Fruit fly (Drosophila melanogaster) whole organism, prepupa: ENCODE results near the gene CG34398.
A peak's percentile ranks its signal among the peaks of the same experiment; 100 is the strongest.

ENCODE experiments used
- Blimp-1 ChIP-seq: fragments of 200-800 bp; sonication (Bioruptor generic); optimal IDR thresholded peaks from 3 replicates; lab custom pipeline; 2017; ENCODE audit warnings: missing biosample characterization, missing genetic modification characterization, mild to moderate bottlenecking, moderate library complexity, missing genetic modification reagents
- CG11294 ChIP-seq: fragments of 200-800 bp; sonication (Bioruptor generic); IDR thresholded peaks from 2 replicates; pipeline ENCODE4 v1.3.6; 2022; ENCODE audit warnings: missing biosample characterization, missing genetic modification characterization
- CG3032 ChIP-seq: fragments of 200-800 bp; optimal IDR thresholded peaks from 2 replicates; lab custom pipeline; 2019; ENCODE audit warnings: missing biosample characterization, mild to moderate bottlenecking, missing genetic modification characterization, moderate library complexity
- CG31627 ChIP-seq: fragments of 200-800 bp; sonication (Bioruptor generic); optimal IDR thresholded peaks from 3 replicates; lab custom pipeline; 2016; ENCODE audit warnings: missing biosample characterization, missing genetic modification characterization
- CG32006 ChIP-seq: fragments of 200-800 bp; sonication (Bioruptor generic); optimal IDR thresholded peaks from 3 replicates; lab custom pipeline; 2017; ENCODE audit warnings: missing biosample characterization, mild to moderate bottlenecking, missing genetic modification characterization
- CG34406 ChIP-seq: fragments of 200-800 bp; sonication (Bioruptor generic); optimal IDR thresholded peaks from 3 replicates; lab custom pipeline; 2016; ENCODE audit warnings: missing biosample characterization, missing genetic modification characterization
- CG3919 ChIP-seq: fragments of 200-800 bp; sonication (Bioruptor generic); optimal IDR thresholded peaks from 3 replicates; lab custom pipeline; 2016; ENCODE audit warnings: missing biosample characterization, missing genetic modification characterization
- CG4318 ChIP-seq: fragments of 200-800 bp; sonication (Bioruptor generic); optimal IDR thresholded peaks from 3 replicates; lab custom pipeline; 2017; ENCODE audit warnings: missing biosample characterization, mild to moderate bottlenecking, missing genetic modification characterization
- CG6163 ChIP-seq: fragments of 200-800 bp; sonication (Bioruptor generic); IDR thresholded peaks from 3 replicates; pipeline ENCODE4 v1.3.6; 2022; ENCODE audit warnings: missing biosample characterization, missing genetic modification characterization
- CG6792 ChIP-seq: fragments of 200-800 bp; sonication (Bioruptor generic); optimal IDR thresholded peaks from 3 replicates; lab custom pipeline; 2016; ENCODE audit warnings: missing biosample characterization, missing genetic modification characterization
- CG6808 ChIP-seq: fragments of 200-800 bp; sonication (Bioruptor generic); optimal IDR thresholded peaks from 3 replicates; lab custom pipeline; 2017; ENCODE audit warnings: missing biosample characterization, missing genetic modification characterization, mild to moderate bottlenecking, moderate library complexity, missing genetic modification reagents
- CG6854 ChIP-seq: fragments of 200-800 bp; sonication (Bioruptor generic); optimal IDR thresholded peaks from 2 replicates; lab custom pipeline; 2017; ENCODE audit warnings: missing biosample characterization, mild to moderate bottlenecking, missing genetic modification characterization
- CG7368 ChIP-seq: fragments of 200-800 bp; sonication (Bioruptor generic); optimal IDR thresholded peaks from 3 replicates; lab custom pipeline; 2016; ENCODE audit warnings: missing biosample characterization, missing genetic modification characterization
- CG8119 ChIP-seq: fragments of 200-800 bp; sonication (Bioruptor generic); IDR thresholded peaks from 3 replicates; pipeline ENCODE4 v1.3.6; 2022; ENCODE audit warnings: missing biosample characterization, missing genetic modification characterization
- CG9139 ChIP-seq: fragments of 200-800 bp; sonication (Bioruptor generic); optimal IDR thresholded peaks from 3 replicates; lab custom pipeline; 2017; ENCODE audit warnings: missing biosample characterization, mild to moderate bottlenecking, missing genetic modification characterization
- Eip75B ChIP-seq: fragments of 200-800 bp; sonication (Bioruptor generic); optimal IDR thresholded peaks from 3 replicates; lab custom pipeline; 2016; ENCODE audit warnings: missing biosample characterization, missing genetic modification characterization
- Eip78C ChIP-seq: fragments of 200-800 bp; sonication (Bioruptor generic); peaks from one replicate; lab custom pipeline; 2016; ENCODE audit warnings: missing biosample characterization, missing genetic modification characterization
- Ets21C ChIP-seq: fragments of 200-800 bp; sonication (Bioruptor generic); optimal IDR thresholded peaks from 3 replicates; lab custom pipeline; 2016; ENCODE audit warnings: missing biosample characterization, missing genetic modification characterization
- Gug ChIP-seq: fragments of 200-800 bp; sonication (Bioruptor generic); IDR thresholded peaks from 2 replicates; pipeline ENCODE4 v1.3.6; 2022; ENCODE audit warnings: missing biosample characterization, missing genetic modification characterization
- Hr39 ChIP-seq: fragments of 200-800 bp; sonication (Bioruptor generic); optimal IDR thresholded peaks from 2 replicates; lab custom pipeline; 2016; ENCODE audit warnings: missing biosample characterization, missing genetic modification characterization
- Met ChIP-seq: fragments of 200-800 bp; sonication (Bioruptor generic); optimal IDR thresholded peaks from 3 replicates; lab custom pipeline; 2016; ENCODE audit warnings: missing biosample characterization, missing genetic modification characterization
- OdsH ChIP-seq: fragments of 200-800 bp; sonication (Bioruptor generic); optimal IDR thresholded peaks from 3 replicates; lab custom pipeline; 2016; ENCODE audit warnings: missing biosample characterization, missing genetic modification characterization
- Smox ChIP-seq: fragments of 200-800 bp; sonication (Bioruptor generic); optimal IDR thresholded peaks from 3 replicates; lab custom pipeline; 2016; ENCODE audit warnings: missing biosample characterization, missing genetic modification characterization
- Sox102F ChIP-seq: fragments of 200-800 bp; sonication (Bioruptor generic); optimal IDR thresholded peaks from 2 replicates; lab custom pipeline; 2016; ENCODE audit warnings: missing biosample characterization, mild to moderate bottlenecking, missing genetic modification characterization
- Sox15 ChIP-seq: fragments of 200-800 bp; sonication (Bioruptor generic); optimal IDR thresholded peaks from 3 replicates; lab custom pipeline; 2016; ENCODE audit warnings: missing biosample characterization, missing genetic modification characterization
- achi ChIP-seq: fragments of 200-800 bp; sonication (Bioruptor generic); optimal IDR thresholded peaks from 3 replicates; lab custom pipeline; 2016; ENCODE audit warnings: missing biosample characterization, missing genetic modification characterization
- acj6 ChIP-seq: fragments of 200-800 bp; sonication (Bioruptor generic); optimal IDR thresholded peaks from 3 replicates; lab custom pipeline; 2016; ENCODE audit warnings: missing biosample characterization, missing genetic modification characterization
- cyc ChIP-seq: fragments of 200-800 bp; sonication (Bioruptor generic); optimal IDR thresholded peaks from 3 replicates; lab custom pipeline; 2016; ENCODE audit warnings: missing biosample characterization, missing genetic modification characterization
- dac ChIP-seq: fragments of 200-800 bp; sonication (Bioruptor generic); optimal IDR thresholded peaks from 2 replicates; lab custom pipeline; 2017; ENCODE audit warnings: missing biosample characterization, mild to moderate bottlenecking, missing genetic modification characterization
- dsx ChIP-seq: fragments of 200-800 bp; optimal IDR thresholded peaks from 3 replicates; lab custom pipeline; 2019; ENCODE audit warnings: missing biosample characterization, mild to moderate bottlenecking, missing genetic modification characterization, moderate library complexity; ENCODE audit not compliant: poor library complexity, severe bottlenecking
- eg ChIP-seq: fragments of 200-800 bp; sonication (Bioruptor generic); IDR thresholded peaks from 3 replicates; pipeline ENCODE4 v1.3.6; 2022; ENCODE audit warnings: missing biosample characterization, missing genetic modification characterization
- esn ChIP-seq: fragments of 200-800 bp; sonication (Bioruptor generic); optimal IDR thresholded peaks from 2 replicates; lab custom pipeline; 2016; ENCODE audit warnings: missing biosample characterization, mild to moderate bottlenecking, missing genetic modification characterization, moderate library complexity
- fd85E ChIP-seq: fragments of 200-800 bp; sonication (Bioruptor generic); optimal IDR thresholded peaks from 3 replicates; lab custom pipeline; 2016; ENCODE audit warnings: missing biosample characterization, missing genetic modification characterization
- fkh ChIP-seq: fragments of 200-800 bp; sonication (Bioruptor generic); optimal IDR thresholded peaks from 3 replicates; lab custom pipeline; 2017; ENCODE audit warnings: missing biosample characterization, mild to moderate bottlenecking, missing genetic modification characterization, moderate library complexity
- lz ChIP-seq: fragments of 200-800 bp; sonication (Bioruptor generic); optimal IDR thresholded peaks from 3 replicates; lab custom pipeline; 2016; ENCODE audit warnings: missing biosample characterization, missing genetic modification characterization
- net ChIP-seq: fragments of 200-800 bp; sonication (Bioruptor generic); optimal IDR thresholded peaks from 3 replicates; lab custom pipeline; 2016; ENCODE audit warnings: missing biosample characterization, missing genetic modification characterization
- pdm3 ChIP-seq: fragments of 200-800 bp; sonication (Bioruptor generic); optimal IDR thresholded peaks from 3 replicates; lab custom pipeline; 2016; ENCODE audit warnings: missing biosample characterization, missing genetic modification characterization
- ss ChIP-seq, 2 experiments: fragments of 200-800 bp; sonication (Bioruptor generic); optimal IDR thresholded peaks; 2 replicates in 1 of 2; 3 replicates in 1 of 2; lab custom pipeline; 2017 to 2018; ENCODE audit warnings: mild to moderate bottlenecking in 2 of 2, missing biosample characterization in 2 of 2, missing genetic modification characterization in 2 of 2, moderate library complexity in 1 of 2
- topi ChIP-seq: fragments of 200-800 bp; sonication (Bioruptor generic); optimal IDR thresholded peaks from 3 replicates; lab custom pipeline; 2016; ENCODE audit warnings: missing biosample characterization, missing genetic modification characterization

CG34398 gene

DNA sequence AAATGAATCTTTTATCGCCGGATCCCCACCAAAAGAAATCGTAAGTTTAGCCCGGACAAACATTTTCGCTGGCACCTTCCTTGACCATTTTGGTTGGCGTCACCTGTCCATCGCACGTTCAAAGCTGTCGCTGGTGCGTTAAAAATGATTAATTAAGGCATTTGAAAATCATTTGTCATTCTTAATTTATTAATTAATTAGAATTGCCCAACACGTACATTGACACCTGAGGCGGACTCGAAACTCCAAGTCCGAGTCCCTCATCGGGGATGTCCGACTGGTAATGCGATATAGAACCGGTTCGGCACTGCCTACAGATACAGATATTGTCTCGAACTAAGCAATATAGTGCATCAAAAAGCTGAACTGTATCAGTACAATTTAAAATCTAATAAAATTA is 10.4 kb upstream of the CG34398 start:
- TF ChIP-seq CG6792 (GFP tag; lab: Kevin White, UChicago) = no peak
- no peak for TF ChIP-seq pdm3 (GFP tag; lab: Kevin White, UChicago)
- TF ChIP-seq ss (GFP tag; optimal IDR thresholded peaks at IDR 0.05; lab: Kevin White, UChicago) = no peak
- TF ChIP-seq CG3919 (GFP tag; lab: Kevin White, UChicago) = no peak
- no peak for TF ChIP-seq fkh (GFP tag; lab: Kevin White, UChicago)
- TF ChIP-seq Eip78C = no peak
- TF ChIP-seq acj6 (GFP tag; lab: Kevin White, UChicago) = no peak
- no peak for TF ChIP-seq CG4318 (GFP tag; lab: Kevin White, UChicago)

DNA sequence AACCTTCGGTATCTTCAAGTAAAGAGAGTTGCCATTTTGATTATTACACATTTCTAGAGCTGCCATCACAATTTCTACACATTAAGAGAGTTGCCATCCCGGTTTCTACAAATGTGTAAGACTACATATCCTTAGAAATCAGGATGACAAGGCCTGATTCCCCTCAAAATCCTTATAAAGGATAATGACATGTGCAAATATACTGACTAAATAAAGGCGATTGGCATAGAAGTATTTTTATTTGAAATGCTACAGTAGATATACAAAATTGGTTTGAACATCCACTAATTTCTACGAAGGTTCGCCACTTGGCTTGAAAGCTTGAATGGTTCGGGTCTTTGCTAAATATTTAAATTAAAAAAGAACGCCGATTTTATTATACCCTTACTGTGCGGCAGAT is 9.9 kb upstream of the CG34398 start:
- no peak for TF ChIP-seq CG34406 (GFP tag; lab: Kevin White, UChicago)
- TF ChIP-seq CG6808 (GFP tag; lab: Kevin White, UChicago) = peak; percentile 58

DNA sequence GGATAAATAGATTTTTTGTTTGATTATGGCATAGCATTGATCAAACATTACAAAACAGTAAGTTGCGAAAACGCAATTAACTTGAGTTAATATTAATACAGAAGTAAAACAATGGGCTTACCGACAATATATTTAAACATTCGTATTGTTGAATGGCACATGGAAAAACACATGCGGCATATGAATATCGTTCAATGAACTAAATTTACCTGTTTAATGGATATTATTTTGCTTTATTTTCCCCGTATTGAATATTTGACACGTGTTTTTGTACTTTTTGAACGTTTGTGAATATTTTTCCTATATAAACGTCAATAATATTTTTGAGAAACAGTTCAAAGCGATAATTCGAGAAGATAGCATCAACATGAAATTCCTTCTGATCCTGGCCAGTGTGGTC is 7.4 kb upstream of the CG34398 start, which contains the start of gene CG42713:
Gene CG42713 (plus strand): TSS at position 301 of the 400 bp plus-strand sequence.
- no peak for TF ChIP-seq Eip75B (GFP tag; lab: Kevin White, UChicago)

DNA sequence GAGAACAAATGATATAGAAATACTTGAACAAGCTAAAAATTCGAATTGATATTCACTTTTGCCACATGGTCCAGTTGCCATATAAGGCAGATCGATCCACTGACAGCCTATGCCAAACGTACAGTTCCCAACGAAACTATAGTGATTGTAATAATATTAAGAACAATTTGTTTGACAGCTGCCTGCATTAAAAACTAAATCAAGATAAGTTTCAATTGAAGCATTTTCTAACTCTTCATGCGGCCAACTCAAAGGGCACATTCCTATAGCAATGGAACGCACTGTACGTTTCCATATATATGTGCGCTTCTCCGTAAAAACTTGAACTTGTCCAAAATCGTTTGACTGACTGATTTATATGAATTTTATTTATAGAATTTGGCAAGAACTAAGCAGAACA is 4.4 kb upstream of the CG34398 start:
- TF ChIP-seq CG6854 (GFP tag; lab: Kevin White, UChicago) (no peak), cyc (GFP tag; lab: Kevin White, UChicago) (peak; percentile 15), Blimp-1 (no peak), CG3919 (GFP tag; lab: Kevin White, UChicago) (no peak), eg (0 out of 3 replicates have a peak, but pooled peaks have one; percentile 20), lz (GFP tag; lab: Kevin White, UChicago) (no peak), CG31627 (GFP tag; lab: Kevin White, UChicago) (no peak), Eip78C (peak; percentile 12), CG11294 (GFP tag; lab: Robert Waterston, UW) (no peak; the same call in 1 of the 2 replicates), dsx (GFP tag; lab: Kevin White, UChicago) (no peak), CG6163 (GFP tag; lab: Robert Waterston, UW) (peak; percentile 43; the same call in 1 of the 3 replicates), fkh (GFP tag; lab: Kevin White, UChicago) (no peak)

DNA sequence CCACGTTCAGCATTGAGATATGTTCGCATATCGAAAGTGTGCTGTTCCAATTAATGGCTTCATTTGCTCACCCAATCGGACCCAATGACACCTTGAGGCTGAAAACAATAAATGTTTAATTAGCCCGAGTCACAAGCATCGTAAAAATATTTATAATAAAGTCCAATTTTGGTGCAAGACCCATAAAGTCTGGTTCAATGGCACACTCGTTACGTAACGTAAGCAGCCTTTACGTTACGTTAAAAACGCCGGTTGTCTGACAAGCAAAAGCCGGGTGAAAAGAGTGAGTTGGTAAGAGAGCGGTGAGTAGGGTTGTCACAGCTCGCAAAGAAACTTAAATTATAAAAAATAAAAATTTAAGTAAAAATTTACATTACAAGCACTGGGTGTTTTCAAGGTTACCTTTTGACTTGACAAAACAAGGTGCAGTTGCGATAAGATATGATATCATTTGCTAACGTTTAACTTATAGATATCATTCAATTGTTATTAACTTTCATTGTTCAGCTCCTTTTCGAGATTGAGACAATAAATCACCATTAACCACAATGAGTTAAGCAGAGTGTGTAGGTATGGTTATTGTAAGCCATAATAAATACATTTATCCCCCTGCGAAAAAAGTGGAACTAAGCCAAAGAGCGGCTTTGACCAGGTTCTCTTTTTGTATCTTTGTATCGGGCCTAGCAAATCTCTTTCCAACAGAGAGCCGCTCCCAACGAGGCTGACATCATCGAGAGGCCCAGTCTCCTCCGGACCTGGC is 452 bp upstream of the CG34398 start:
- TF ChIP-seq CG34406 (GFP tag; lab: Kevin White, UChicago) (peak; percentile 66), CG3032 (tag; lab: Kevin White, UChicago) (peak; percentile 82), net (GFP tag; lab: Kevin White, UChicago) (peak; percentile 77), lz (GFP tag; lab: Kevin White, UChicago) (peak; percentile 75), OdsH (GFP tag; lab: Kevin White, UChicago) (peak; percentile 79), ss (GFP tag; optimal IDR thresholded peaks at IDR 0.05; lab: Kevin White, UChicago) (peak; percentile 30 to 79), Ets21C (GFP tag; lab: Kevin White, UChicago) (peak; percentile 49), cyc (GFP tag; lab: Kevin White, UChicago) (peak; percentile 51), Sox15 (GFP tag; lab: Kevin White, UChicago) (peak; percentile 33), dac (GFP tag; lab: Kevin White, UChicago) (peak; percentile 70), CG6792 (GFP tag; lab: Kevin White, UChicago) (peak; percentile 62), CG31627 (GFP tag; lab: Kevin White, UChicago) (peak; percentile 62), esn (GFP tag; lab: Kevin White, UChicago) (peak; percentile 82), achi (peak; percentile 80), CG8119 (GFP tag; lab: Robert Waterston, UW) (peak; percentile 77), dsx (GFP tag; lab: Kevin White, UChicago) (peak; percentile 78), Met (GFP tag; lab: Kevin White, UChicago) (peak; percentile 80), CG7368 (GFP tag; lab: Kevin White, UChicago) (peak; percentile 3), Gug (GFP tag; lab: Robert Waterston, UW) (peak; percentile 38; the same call in 1 of the 2 replicates), CG32006 (GFP tag; lab: Kevin White, UChicago) (peak; percentile 87), CG6163 (GFP tag; lab: Robert Waterston, UW) (peak; percentile 71; the same call in 2 of the 3 replicates), CG9139 (GFP tag; lab: Kevin White, UChicago) (peak; percentile 69), acj6 (GFP tag; lab: Kevin White, UChicago) (peak; percentile 79), Eip75B (GFP tag; lab: Kevin White, UChicago) (peak; percentile 62), Eip78C (peak; percentile 89), Smox (GFP tag; lab: Kevin White, UChicago) (peak; percentile 75), fd85E (GFP tag; lab: Kevin White, UChicago) (no peak), topi (peak; percentile 78), CG11294 (GFP tag; lab: Robert Waterston, UW) (no peak), Sox102F (GFP tag; lab: Kevin White, UChicago) (peak; percentile 80), eg (peak; percentile 80), Hr39 (GFP tag; lab: Kevin White, UChicago) (peak; percentile 63)
